Fruit fly (Drosophila melanogaster): ENCODE data around the gene Ubx.

Gene Ubx

dm6 chr3R:16664144-16664825 lies 69.9 kb downstream of the Ubx start:
- TF ChIP-seq h (optimal IDR thresholded peaks at IDR 0.05) (no peak), ttk (optimal IDR thresholded peaks at IDR 0.05) (no peak), insv (optimal IDR thresholded peaks at IDR 0.05) (no peak), Sin3A (optimal IDR thresholded peaks at IDR 0.05) (no peak), psq (optimal IDR thresholded peaks at IDR 0.05) (no peak), Myc (optimal IDR thresholded peaks at IDR 0.05) (no peak)

DNA sequence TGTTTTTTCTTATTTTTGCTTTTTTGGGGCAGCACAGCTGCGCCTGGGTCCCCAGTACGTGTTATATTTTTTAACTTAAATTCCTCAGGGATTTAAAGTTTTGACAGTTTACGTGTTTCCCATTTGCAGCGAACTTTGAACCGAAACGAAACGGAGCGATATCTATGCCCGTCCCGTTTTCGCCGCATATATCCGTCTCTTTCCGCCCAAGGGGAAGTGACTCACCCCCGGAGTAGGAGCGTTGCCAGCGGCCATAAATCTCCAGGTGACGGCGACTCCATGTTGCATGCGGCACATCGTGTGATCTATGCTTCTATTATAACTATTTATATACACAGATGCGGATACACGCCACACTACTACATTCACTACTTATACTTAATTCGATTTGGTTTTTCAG lies 72.5 kb downstream of the Ubx start:
- TF ChIP-seq Sin3A (optimal IDR thresholded peaks at IDR 0.05) (no peak), Myc (optimal IDR thresholded peaks at IDR 0.05) (no peak), psq (optimal IDR thresholded peaks at IDR 0.05) (no peak), insv (optimal IDR thresholded peaks at IDR 0.05) (no peak)

DNA sequence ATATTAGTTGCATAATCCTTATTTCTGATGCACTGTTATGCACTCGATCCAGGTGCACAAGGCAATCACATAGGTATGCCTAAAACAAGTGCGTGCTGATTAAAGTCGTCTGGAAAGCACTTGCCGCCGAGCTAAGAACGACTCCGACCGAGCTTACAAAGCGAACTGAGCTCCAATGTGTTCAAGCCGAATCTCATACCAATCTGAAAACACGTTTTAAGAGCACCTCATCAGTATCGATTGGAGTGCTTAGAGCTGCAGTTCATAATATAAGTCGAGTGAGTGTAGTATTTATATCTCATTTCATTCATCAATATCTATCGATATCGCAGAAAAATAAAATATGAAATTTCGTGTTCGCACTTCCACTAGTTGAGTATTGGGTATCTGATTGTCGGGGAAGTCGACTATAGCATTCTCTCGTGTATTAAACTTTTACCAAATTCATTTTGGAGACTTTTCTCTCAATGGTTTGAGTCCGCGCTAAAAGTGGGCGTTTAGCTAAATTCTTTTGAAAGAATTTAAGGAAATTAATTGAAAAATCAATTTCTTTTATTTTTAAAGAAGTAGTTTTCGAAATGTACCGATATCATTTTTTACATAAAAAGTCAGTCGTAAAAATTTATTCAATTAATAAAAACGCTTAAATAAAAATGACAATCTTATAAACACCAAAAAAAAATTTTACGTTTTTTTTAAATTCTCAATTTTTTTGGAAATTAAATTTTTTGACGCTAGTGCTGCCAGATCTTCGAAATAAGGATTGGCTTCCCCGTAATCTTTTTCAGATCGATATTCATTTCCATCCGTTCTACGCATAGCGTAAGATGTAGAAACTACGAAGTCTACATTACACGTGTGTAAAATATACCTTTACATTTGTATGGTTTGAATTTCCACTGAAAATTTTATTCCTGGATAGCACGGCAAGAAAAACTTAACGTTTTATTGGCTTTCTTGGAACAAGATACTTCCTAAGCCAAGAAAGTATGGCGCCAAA lies 78.4 kb downstream of the Ubx start, which contains the start of gene modSP:
TSS of gene modSP (minus strand) at position 169 of the 1,000 bp plus-strand sequence.
- TF ChIP-seq Sin3A (optimal IDR thresholded peaks at IDR 0.05) (no peak), ttk (optimal IDR thresholded peaks at IDR 0.05) (no peak), insv (optimal IDR thresholded peaks at IDR 0.05) (no peak), h (optimal IDR thresholded peaks at IDR 0.05) (no peak), Myc (optimal IDR thresholded peaks at IDR 0.05) (no peak), psq (optimal IDR thresholded peaks at IDR 0.05) (no peak)

DNA sequence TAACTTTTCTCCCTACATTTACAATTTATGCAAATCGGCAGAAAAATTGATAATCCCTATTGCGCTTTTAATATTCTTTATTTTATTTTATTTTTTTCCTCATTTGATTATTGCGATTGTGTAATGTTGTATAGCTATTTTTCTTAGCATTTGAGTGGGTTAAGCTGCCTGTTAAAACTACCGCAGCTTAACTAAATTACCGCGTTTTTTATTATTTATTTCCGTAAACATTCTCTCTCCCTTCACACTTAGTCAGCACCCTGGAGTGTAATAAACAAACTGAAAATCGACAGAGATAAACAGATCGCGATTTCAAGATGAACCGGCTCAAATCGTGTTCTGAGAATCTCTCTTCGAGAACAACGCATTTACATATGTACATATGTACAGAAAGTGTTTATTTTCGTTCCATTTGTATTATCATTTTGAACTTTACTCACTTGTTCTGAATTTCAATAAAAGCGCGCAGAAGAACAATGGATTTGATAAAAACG lies 79.2 kb downstream of the Ubx start:
- TF ChIP-seq Myc (optimal IDR thresholded peaks at IDR 0.05): no peak
- TF ChIP-seq h (optimal IDR thresholded peaks at IDR 0.05): no peak
- no peak for TF ChIP-seq Sin3A (optimal IDR thresholded peaks at IDR 0.05)
- no peak for TF ChIP-seq psq (optimal IDR thresholded peaks at IDR 0.05)
- TF ChIP-seq insv (optimal IDR thresholded peaks at IDR 0.05): no peak
- TF ChIP-seq ttk (optimal IDR thresholded peaks at IDR 0.05): no peak

DNA sequence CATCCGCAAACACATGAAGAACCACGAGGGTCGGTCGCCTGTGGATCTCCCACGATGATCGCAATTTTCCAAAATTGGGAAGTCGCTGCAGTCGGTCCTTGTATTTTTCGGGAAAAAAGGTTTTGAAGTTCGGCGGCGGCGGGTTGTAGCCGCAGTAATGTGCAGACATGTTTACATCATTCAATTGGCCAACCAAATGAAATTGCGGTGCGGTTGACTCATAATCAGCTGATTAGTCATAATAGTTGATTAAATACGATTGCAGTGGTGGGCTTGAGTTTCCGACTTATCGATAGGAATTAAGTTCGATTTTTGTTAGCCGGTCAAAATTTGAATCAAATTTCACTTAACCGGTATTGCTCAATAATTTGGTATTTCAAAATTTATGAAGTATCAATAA lies 82.1 kb downstream of the Ubx start, which contains the start of gene CG14907:
TSS of gene CG14907 (minus strand) at position 229 of the 400 bp plus-strand sequence.
- TF ChIP-seq h (optimal IDR thresholded peaks at IDR 0.05): no peak
- no peak for TF ChIP-seq insv (optimal IDR thresholded peaks at IDR 0.05)
- no peak for TF ChIP-seq Sin3A (optimal IDR thresholded peaks at IDR 0.05)
- TF ChIP-seq Myc (optimal IDR thresholded peaks at IDR 0.05): no peak
- TF ChIP-seq ttk (optimal IDR thresholded peaks at IDR 0.05): no peak
- TF ChIP-seq psq (optimal IDR thresholded peaks at IDR 0.05): no peak

dm6 chr3R:16650950-16651349 lies 83.3 kb downstream of the Ubx start, which contains the start of gene Mettl4:
TSS of gene Mettl4 (minus strand) at chr3R:16651157.
- TF ChIP-seq insv (optimal IDR thresholded peaks at IDR 0.05): no peak

- TF ChIP-seq psq (optimal IDR thresholded peaks at IDR 0.05) (no peak), insv (optimal IDR thresholded peaks at IDR 0.05) (no peak), Sin3A (optimal IDR thresholded peaks at IDR 0.05) (no peak), Myc (optimal IDR thresholded peaks at IDR 0.05) (no peak), h (optimal IDR thresholded peaks at IDR 0.05) (no peak), ttk (optimal IDR thresholded peaks at IDR 0.05) (no peak)
These were observed 84.9 kb downstream of the Ubx start for dm6 chr3R:16649282-16649681.

DNA sequence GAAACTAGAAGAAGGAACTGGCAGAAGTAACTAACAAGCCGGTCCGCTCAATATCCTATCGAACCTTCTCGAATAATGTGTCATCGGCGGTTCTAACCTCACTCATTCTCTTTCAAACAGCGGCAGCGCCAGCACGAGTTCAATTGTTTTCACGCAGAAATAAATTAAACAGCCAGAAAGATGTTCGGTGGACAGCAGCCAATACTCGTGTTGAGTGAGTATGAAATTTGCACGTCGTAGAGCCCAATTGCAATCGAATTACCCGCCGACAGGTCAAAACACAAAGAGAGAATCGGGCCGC lies 86.6 kb downstream of the Ubx start:
- TF ChIP-seq Sin3A (optimal IDR thresholded peaks at IDR 0.05) (no peak), insv (optimal IDR thresholded peaks at IDR 0.05) (no peak), h (optimal IDR thresholded peaks at IDR 0.05) (no peak), psq (optimal IDR thresholded peaks at IDR 0.05) (no peak), Myc (optimal IDR thresholded peaks at IDR 0.05) (no peak), ttk (optimal IDR thresholded peaks at IDR 0.05) (no peak)

DNA sequence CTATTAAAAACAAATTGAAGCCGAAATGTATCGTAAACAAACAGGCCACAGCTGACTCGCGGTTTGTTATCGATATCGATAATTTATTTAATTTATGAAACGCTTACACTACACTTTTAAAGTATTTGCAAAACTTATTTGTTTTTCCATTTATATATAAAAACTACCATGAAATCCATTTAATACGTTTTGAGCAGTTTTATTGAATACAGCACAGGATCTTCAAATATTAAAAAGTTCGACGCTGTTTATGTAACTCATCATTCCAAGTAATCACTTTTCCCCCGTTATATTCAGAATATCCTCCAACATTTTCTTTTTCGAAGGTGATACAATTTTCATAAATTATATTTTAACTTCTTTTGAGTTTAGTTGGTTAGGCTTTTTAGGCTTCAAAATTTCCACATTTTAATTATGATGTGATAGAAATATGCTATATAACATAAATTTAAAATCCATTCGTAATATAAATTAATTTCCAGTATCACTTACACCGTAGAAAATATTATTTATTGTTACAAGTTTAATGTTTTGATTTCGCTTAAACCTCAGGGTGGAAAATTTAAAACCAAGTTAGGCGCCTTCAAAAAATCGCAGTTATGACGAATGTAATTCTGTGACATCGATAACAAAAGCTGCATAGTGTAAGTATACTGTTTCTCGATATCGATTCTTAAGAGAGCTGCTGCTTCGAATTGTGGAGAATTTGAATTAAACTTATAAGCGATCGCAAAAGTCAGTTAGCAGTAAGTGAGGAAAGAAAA lies 87.1 kb downstream of the Ubx start, which contains the start of the genes CG10324 and CCT3:
TSS of gene CG10324 (minus strand) at position 53 of the 764 bp plus-strand sequence.
TSS of gene CCT3 (plus strand) at position 654 of the 764 bp plus-strand sequence.
- TF ChIP-seq Sin3A (optimal IDR thresholded peaks at IDR 0.05): no peak
- no peak for TF ChIP-seq psq (optimal IDR thresholded peaks at IDR 0.05)
- no peak for TF ChIP-seq h (optimal IDR thresholded peaks at IDR 0.05)
- no peak for TF ChIP-seq ttk (optimal IDR thresholded peaks at IDR 0.05)
- TF ChIP-seq insv (optimal IDR thresholded peaks at IDR 0.05): no peak
- TF ChIP-seq Myc (optimal IDR thresholded peaks at IDR 0.05): no peak

- TF ChIP-seq Sin3A (optimal IDR thresholded peaks at IDR 0.05) (no peak), psq (optimal IDR thresholded peaks at IDR 0.05) (no peak), ttk (optimal IDR thresholded peaks at IDR 0.05) (no peak), insv (optimal IDR thresholded peaks at IDR 0.05) (no peak), Myc (optimal IDR thresholded peaks at IDR 0.05) (no peak)
These were observed 90.6 kb downstream of the Ubx start, which contains the start of gene Arl6IP1 for dm6 chr3R:16643591-16643990. TSS of gene Arl6IP1 (plus strand) at chr3R:16643605.

- TF ChIP-seq h (optimal IDR thresholded peaks at IDR 0.05): no peak
- TF ChIP-seq insv (optimal IDR thresholded peaks at IDR 0.05): no peak
- TF ChIP-seq psq (optimal IDR thresholded peaks at IDR 0.05): no peak
- TF ChIP-seq Sin3A (optimal IDR thresholded peaks at IDR 0.05): no peak
- TF ChIP-seq ttk (optimal IDR thresholded peaks at IDR 0.05): no peak
- no peak for TF ChIP-seq Myc (optimal IDR thresholded peaks at IDR 0.05)
These were observed 94.2 kb downstream of the Ubx start, which contains the start of gene nonA-l for dm6 chr3R:16640005-16640408. TSS of gene nonA-l (plus strand) at chr3R:16640205.

Measured in Kc167 (cell line).